Fruit fly (Drosophila melanogaster): Measurements from ENCODE around the gene CG14795.

Gene CG14795

dm6 chrX:1560042-1561019 is 47.7 kb upstream of the CG14795 start:
- TF ChIP-seq Hr83 (GFP tag; optimal IDR thresholded peaks at IDR 0.05; ENCODE audit: poor library complexity, severe bottlenecking) (no peak), Myc (optimal IDR thresholded peaks at IDR 0.05) (peak; percentile 39)

dm6 chrX:1538638-1539037 is 26.0 kb upstream of the CG14795 start:
- TF ChIP-seq CG9705 (GFP tag; optimal IDR thresholded peaks at IDR 0.05), result no peak
- no peak for TF ChIP-seq usp (GFP tag; optimal IDR thresholded peaks at IDR 0.05)
- no peak for TF ChIP-seq foxo (GFP tag; optimal IDR thresholded peaks at IDR 0.05)
- no peak for TF ChIP-seq HLH106 (tag; optimal IDR thresholded peaks at IDR 0.05)
- no peak for TF ChIP-seq tai (GFP tag; optimal IDR thresholded peaks at IDR 0.05)
- TF ChIP-seq rgr (GFP tag; optimal IDR thresholded peaks at IDR 0.05), result no peak
- TF ChIP-seq Hr78 (GFP tag; optimal IDR thresholded peaks at IDR 0.05), result no peak
- TF ChIP-seq OdsH (GFP tag; optimal IDR thresholded peaks at IDR 0.05), result no peak
- no peak for TF ChIP-seq Hnf4 (GFP tag; optimal IDR thresholded peaks at IDR 0.05)

DNA sequence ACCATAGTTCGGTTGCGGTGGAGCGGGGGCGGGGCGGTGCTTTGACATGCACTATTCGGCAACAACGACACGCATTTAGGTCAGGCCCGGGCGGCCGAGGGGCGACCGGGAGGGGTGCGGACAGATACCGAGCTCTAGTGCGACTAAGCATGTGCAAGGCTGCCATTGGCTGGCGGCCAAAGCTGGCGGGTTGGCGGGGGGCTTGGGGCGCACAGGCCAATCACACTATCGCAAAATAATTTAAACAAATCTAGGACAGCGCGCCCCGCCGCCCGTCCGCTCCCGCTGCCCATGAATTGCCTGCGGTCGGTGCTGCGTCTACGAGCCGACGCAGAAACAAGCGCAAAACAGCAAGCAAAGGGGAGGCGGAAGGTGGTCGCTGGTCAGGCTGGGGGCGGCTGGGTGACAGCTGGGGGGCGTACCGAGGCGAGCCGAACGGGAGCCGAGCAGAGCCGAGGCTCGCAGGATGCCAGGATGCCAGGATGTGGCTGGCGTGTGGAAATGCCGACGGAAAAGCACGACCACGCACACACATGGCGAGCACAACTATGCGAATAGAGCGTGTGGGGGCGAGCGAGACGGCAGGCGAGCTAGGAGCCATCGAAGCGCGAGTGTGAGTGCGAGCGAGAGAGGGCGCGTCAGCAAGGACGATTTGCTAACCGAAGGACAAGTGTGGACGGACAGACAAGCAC is 22.8 kb upstream of the CG14795 start:
- TF ChIP-seq tai (GFP tag; optimal IDR thresholded peaks at IDR 0.05) (no peak), Dfd (GFP tag; optimal IDR thresholded peaks at IDR 0.05) (peak; percentile 84)

DNA sequence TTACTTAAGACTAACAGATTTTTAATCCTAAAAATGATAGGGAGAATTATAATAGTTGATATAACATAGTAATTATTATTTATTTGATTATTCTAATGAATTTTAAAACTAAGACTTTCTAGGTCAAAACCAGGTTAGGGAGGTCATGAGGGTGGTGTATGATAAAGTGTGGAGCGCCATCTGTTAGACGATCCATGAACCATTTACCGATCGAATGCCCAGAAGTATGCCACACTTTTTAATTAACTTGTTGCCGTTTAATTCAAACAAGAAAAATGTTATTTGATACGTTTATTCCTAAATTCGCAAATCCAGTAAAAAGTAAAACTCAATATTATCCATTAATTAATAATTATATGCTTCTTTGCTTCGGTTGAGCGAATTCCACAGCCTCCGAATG is 10.7 kb upstream of the CG14795 start:
- TF ChIP-seq Myc (optimal IDR thresholded peaks at IDR 0.05), result peak; percentile 45

- TF ChIP-seq fru (GFP tag; optimal IDR thresholded peaks at IDR 0.05) (no peak), br (GFP tag; optimal IDR thresholded peaks at IDR 0.05) (peak; percentile 20), Rel (GFP tag; optimal IDR thresholded peaks at IDR 0.05) (no peak), Rel (tag; optimal IDR thresholded peaks at IDR 0.05) (no peak), usp (GFP tag; optimal IDR thresholded peaks at IDR 0.05) (no peak), sage (GFP tag; optimal IDR thresholded peaks at IDR 0.05) (no peak), Jra (GFP tag; optimal IDR thresholded peaks at IDR 0.05) (no peak), GATAd (GFP tag; optimal IDR thresholded peaks at IDR 0.05) (no peak), Hr83 (GFP tag; optimal IDR thresholded peaks at IDR 0.05; ENCODE audit: poor library complexity, severe bottlenecking) (peak; percentile 27), Vsx2 (GFP tag; optimal IDR thresholded peaks at IDR 0.05; ENCODE audit: partially characterized antibody) (peak; percentile 90), ey (GFP tag; optimal IDR thresholded peaks at IDR 0.05) (no peak), Hr78 (GFP tag; optimal IDR thresholded peaks at IDR 0.05) (no peak), CrebA (GFP tag; optimal IDR thresholded peaks at IDR 0.05; ENCODE audit: borderline replicate concordance) (no peak), N (GFP tag; optimal IDR thresholded peaks at IDR 0.05) (no peak), woc (GFP tag; optimal IDR thresholded peaks at IDR 0.05) (peak; percentile 32), h (GFP tag; optimal IDR thresholded peaks at IDR 0.05) (peak; percentile 42), dsf (GFP tag; optimal IDR thresholded peaks at IDR 0.05; ENCODE audit: borderline replicate concordance) (no peak), Sp1 (GFP tag; optimal IDR thresholded peaks at IDR 0.05) (no peak), Abd-B (GFP tag; optimal IDR thresholded peaks at IDR 0.05) (no peak), CG9705 (GFP tag; optimal IDR thresholded peaks at IDR 0.05) (no peak), dmrt93B (GFP tag; optimal IDR thresholded peaks at IDR 0.05) (no peak), tai (GFP tag; optimal IDR thresholded peaks at IDR 0.05) (no peak), Mio (GFP tag; optimal IDR thresholded peaks at IDR 0.05) (no peak), rgr (GFP tag; optimal IDR thresholded peaks at IDR 0.05) (no peak), lola (GFP tag; optimal IDR thresholded peaks at IDR 0.05) (no peak), CG32264 (GFP tag; optimal IDR thresholded peaks at IDR 0.05) (no peak), psq (GFP tag; optimal IDR thresholded peaks at IDR 0.05) (no peak), OdsH (GFP tag; optimal IDR thresholded peaks at IDR 0.05) (peak; percentile 12), Myc (optimal IDR thresholded peaks at IDR 0.05) (no peak), dl (GFP tag; optimal IDR thresholded peaks at IDR 0.05; ENCODE audit: insufficient read depth in 1 of 2, partially characterized antibody in 2 of 2) (no peak), jim (GFP tag; optimal IDR thresholded peaks at IDR 0.05) (no peak), foxo (GFP tag; optimal IDR thresholded peaks at IDR 0.05) (peak in 1 of 2 experiments; percentile 0), pan (optimal IDR thresholded peaks at IDR 0.05) (no peak), HLH106 (tag; optimal IDR thresholded peaks at IDR 0.05) (no peak), sv (GFP tag; optimal IDR thresholded peaks at IDR 0.05) (no peak), brk (GFP tag; optimal IDR thresholded peaks at IDR 0.05) (no peak), Dif (GFP tag; optimal IDR thresholded peaks at IDR 0.05; ENCODE audit: partially characterized antibody) (no peak)
These were observed 5.0 kb upstream of the CG14795 start for dm6 chrX:1517618-1518017.

All from whole organism, wandering third instar larva.